Worm (Caenorhabditis elegans) whole organism, L4/young adult: ENCODE data around the gene dpy-20.

Source experiments
- W03F9.2 ChIP-seq: fragments of 150-350 bp; optimal IDR thresholded peaks from 2 replicates; lab custom pipeline; 2014; ENCODE audit warnings: missing biosample characterization, missing genetic modification characterization
- dao-5 ChIP-seq: sonication (generic microtip); optimal IDR thresholded peaks from 2 replicates; lab custom pipeline; 2016; ENCODE audit warnings: missing genotype, missing genetic modification characterization, moderate library complexity, missing compliant biosample characterization
- him-1 ChIP-seq: sonication (generic microtip); optimal IDR thresholded peaks from 2 replicates; lab custom pipeline; 2016; ENCODE audit warnings: missing genotype, missing genetic modification reagents, missing genetic modification characterization, missing compliant biosample characterization

ce11 chrIV:11735025-11735424 lies 34.4 kb upstream of the dpy-20 start, which contains the start of gene K01A6.6:
- TF ChIP-seq him-1 (no peak), dao-5 (tag; lab: Kevin White, UChicago) (no peak), W03F9.2 (tag; lab: Kevin White, UChicago) (no peak)
